Fruit fly (Drosophila melanogaster) whole organism: Measurements from ENCODE around the gene mre11.

Experiments
- CG8478 ChIP-seq: fragments of >200 bp; optimal IDR thresholded peaks from 2 replicates; lab custom pipeline; 2018; ENCODE audit warnings: inconsistent platforms
- Dll ChIP-seq: fragments of >200 bp; optimal IDR thresholded peaks from 2 replicates; lab custom pipeline; 2017
- EcR ChIP-seq, 2 experiments: fragments of >200 bp; optimal IDR thresholded peaks; 2 replicates each; lab custom pipeline; 2017; ENCODE audit warnings: missing biosample characterization in 2 of 2, missing genetic modification characterization in 2 of 2, missing genetic modification reagents in 2 of 2
- pan ChIP-seq: fragments of >200 bp; optimal IDR thresholded peaks from 2 replicates; lab custom pipeline; 2017
- psq ChIP-seq: fragments of >200 bp; optimal IDR thresholded peaks from 2 replicates; lab custom pipeline; 2017
- usp ChIP-seq: fragments of >200 bp; optimal IDR thresholded peaks from 2 replicates; lab custom pipeline; 2017; ENCODE audit warnings: missing biosample characterization, missing genetic modification characterization, mixed read lengths

Gene mre11

dm6 chr2L:11326373-11326772 lies 44.5 kb downstream of the mre11 start:
- TF ChIP-seq pan, result no peak
- no peak for TF ChIP-seq EcR (GFP tag; optimal IDR thresholded peaks at IDR 0.05; lab: Kevin White, UChicago)
- no peak for TF ChIP-seq CG8478 (lab: Kevin White, UChicago)
- no peak for TF ChIP-seq psq (lab: Kevin White, UChicago)
- TF ChIP-seq usp (GFP tag; lab: Kevin White, UChicago), result no peak
- no peak for TF ChIP-seq Dll (lab: Kevin White, UChicago)

- no peak for TF ChIP-seq Dll (lab: Kevin White, UChicago)
- TF ChIP-seq CG8478 (lab: Kevin White, UChicago), result no peak
- TF ChIP-seq EcR (GFP tag; optimal IDR thresholded peaks at IDR 0.05; lab: Kevin White, UChicago), result no peak
- TF ChIP-seq psq (lab: Kevin White, UChicago), result no peak
- no peak for TF ChIP-seq usp (GFP tag; lab: Kevin White, UChicago)
- no peak for TF ChIP-seq pan
Measured at dm6 chr2L:11328357-11328756, 46.5 kb downstream of the mre11 start.

- TF ChIP-seq EcR (GFP tag; optimal IDR thresholded peaks at IDR 0.05; lab: Kevin White, UChicago) (no peak), pan (no peak), CG8478 (lab: Kevin White, UChicago) (no peak), usp (GFP tag; lab: Kevin White, UChicago) (no peak), Dll (lab: Kevin White, UChicago) (no peak), psq (lab: Kevin White, UChicago) (no peak)
Measured at dm6 chr2L:11331668-11332262, 49.9 kb downstream of the mre11 start.

dm6 chr2L:11332978-11333539 lies 51.2 kb downstream of the mre11 start:
- TF ChIP-seq usp (GFP tag; lab: Kevin White, UChicago), result no peak
- TF ChIP-seq EcR (GFP tag; optimal IDR thresholded peaks at IDR 0.05; lab: Kevin White, UChicago), result no peak
- no peak for TF ChIP-seq Dll (lab: Kevin White, UChicago)
